Fruit fly (Drosophila melanogaster): ENCODE results near the gene hdm.

Gene hdm

dm6 chrX:7959025-7959424, 39.1 kb upstream of the hdm start (continued):
- TF ChIP-seq fu2 (GFP tag; optimal IDR thresholded peaks at IDR 0.05) (no peak), Atf3 (GFP tag; optimal IDR thresholded peaks at IDR 0.05) (no peak), CG4424 (GFP tag; optimal IDR thresholded peaks at IDR 0.05) (no peak), zen (tag; optimal IDR thresholded peaks at IDR 0.05) (peak; percentile 14), BtbVII (GFP tag; optimal IDR thresholded peaks at IDR 0.05) (no peak), sens (GFP tag) (no peak), CG10321 (GFP tag; IDR thresholded peaks at IDR 0.05) (peak; percentile 68), Hr78 (GFP tag; optimal IDR thresholded peaks at IDR 0.05) (peak in 1 of 2 experiments; percentile 22), pfk (GFP tag; optimal IDR thresholded peaks at IDR 0.05) (no peak), tna (GFP tag; IDR thresholded peaks at IDR 0.05; ENCODE audit: partially characterized antibody) (0 out of 2 replicates have a peak, but pooled peaks have one; percentile 13), twi (tag; optimal IDR thresholded peaks at IDR 0.05) (no peak), CG32767 (GFP tag; IDR thresholded peaks at IDR 0.05) (0 out of 2 replicates have a peak, but pooled peaks have one; percentile 15), Abd-B (GFP tag; optimal IDR thresholded peaks at IDR 0.05) (no peak), Mes4 (GFP tag; optimal IDR thresholded peaks at IDR 0.05) (no peak), CG34422 (GFP tag; IDR thresholded peaks at IDR 0.05) (peak; percentile 63; the same call in 1 of the 3 replicates), h (optimal IDR thresholded peaks at IDR 0.05) (no peak), nom (GFP tag; optimal IDR thresholded peaks at IDR 0.05) (peak; percentile 29), ci (GFP tag; IDR thresholded peaks at IDR 0.05) (peak; percentile 60; the same call in 1 of the 3 replicates), CG13424 (tag; optimal IDR thresholded peaks at IDR 0.05) (no peak), chinmo (GFP tag; IDR thresholded peaks at IDR 0.05; ENCODE audit: partially characterized antibody) (0 out of 4 replicates have a peak, but pooled peaks have one; percentile 68), cas (GFP tag; IDR thresholded peaks at IDR 0.05) (no peak), nerfin-1 (tag; optimal IDR thresholded peaks at IDR 0.05) (peak; percentile 74), CG17359 (tag; optimal IDR thresholded peaks at IDR 0.05) (no peak), pb (GFP tag; optimal IDR thresholded peaks at IDR 0.05) (no peak), gfzf (GFP tag; optimal IDR thresholded peaks at IDR 0.05) (peak; percentile 61), Med (GFP tag) (no peak), Lim3 (GFP tag; IDR thresholded peaks at IDR 0.05) (no peak), bab2 (GFP tag; optimal IDR thresholded peaks at IDR 0.05) (no peak), cg (GFP tag; optimal IDR thresholded peaks at IDR 0.05) (peak; percentile 77), hth (optimal IDR thresholded peaks at IDR 0.05) (no peak), sqz (GFP tag; optimal IDR thresholded peaks at IDR 0.05) (peak; percentile 85), E2f1 (GFP tag; IDR thresholded peaks at IDR 0.05) (no peak), CG10147 (GFP tag; optimal IDR thresholded peaks at IDR 0.05) (no peak), psq (GFP tag; optimal IDR thresholded peaks at IDR 0.05) (no peak), CG33213 (GFP tag; optimal IDR thresholded peaks at IDR 0.05) (no peak), peb (GFP tag; IDR thresholded peaks at IDR 0.05) (no peak), knrl (GFP tag; IDR thresholded peaks at IDR 0.05; ENCODE audit: partially characterized antibody) (no peak), HLH3B (GFP tag; IDR thresholded peaks at IDR 0.05) (no peak), crc (GFP tag; optimal IDR thresholded peaks at IDR 0.05) (no peak), CG3163 (GFP tag; optimal IDR thresholded peaks at IDR 0.05) (no peak), pzg (GFP tag; optimal IDR thresholded peaks at IDR 0.05) (no peak), bsh (GFP tag; optimal IDR thresholded peaks at IDR 0.05) (peak in 1 of 2 experiments; percentile 8), CG11247 (GFP tag; IDR thresholded peaks at IDR 0.05) (no peak), CG15479 (GFP tag; optimal IDR thresholded peaks at IDR 0.05) (peak; percentile 41), YL-1 (GFP tag; optimal IDR thresholded peaks at IDR 0.05) (peak; percentile 2), Usf (GFP tag; optimal IDR thresholded peaks at IDR 0.05) (no peak), yki (optimal IDR thresholded peaks at IDR 0.05) (no peak), CG6272 (GFP tag; IDR thresholded peaks at IDR 0.05) (no peak), eyg (GFP tag; optimal IDR thresholded peaks at IDR 0.05) (no peak), onecut (GFP tag; IDR thresholded peaks at IDR 0.05) (no peak), CG9437 (GFP tag; optimal IDR thresholded peaks at IDR 0.05) (peak; percentile 4)
